Worm (Caenorhabditis elegans) whole organism, early embryonic: Measurements from ENCODE around the gene sec-61.G.

Source experiments
- flt-1 ChIP-seq: fragments of 200-800 bp; sonication (Bioruptor generic); IDR thresholded peaks from 2 replicates; pipeline ENCODE4 v1.3.6; 2022; ENCODE audit warnings: missing genetic modification characterization, missing compliant biosample characterization
- tra-4 ChIP-seq: sonication (generic microtip); optimal IDR thresholded peaks from 2 replicates; lab custom pipeline; 2017; ENCODE audit warnings: missing genetic modification characterization, missing compliant biosample characterization

- TF ChIP-seq flt-1 (GFP tag; lab: Robert Waterston, UW) (no peak), tra-4 (no peak)
Observed at ce11 chrV:10873190-10873589, 23.8 kb downstream of the sec-61.G start.
